Fruit fly (Drosophila melanogaster): ENCODE measurements around the gene hoe1.
A peak's percentile ranks its signal among the peaks of the same experiment; 100 is the strongest.

The hoe1 gene

dm6 chr2L:4945300-4945699 lies 13.1 kb upstream of the hoe1 start, which contains the start of the genes mRpL24 and betaggt-I (continued):
- TF ChIP-seq Stat92E (GFP tag; optimal IDR thresholded peaks at IDR 0.05) (peak in 1 of 3 experiments; percentile 85), CG17385 (GFP tag; optimal IDR thresholded peaks at IDR 0.05) (peak; percentile 99), kay (GFP tag; optimal IDR thresholded peaks at IDR 0.05) (peak; percentile 94), Asciz (GFP tag; optimal IDR thresholded peaks at IDR 0.05) (peak; percentile 90), gro (GFP tag; optimal IDR thresholded peaks at IDR 0.05) (no peak), Dfd (GFP tag; optimal IDR thresholded peaks at IDR 0.05) (no peak), Hr3 (GFP tag; optimal IDR thresholded peaks at IDR 0.05) (peak; percentile 96), Rfx (GFP tag; IDR thresholded peaks at IDR 0.05) (peak; percentile 98), schlank (tag; optimal IDR thresholded peaks at IDR 0.05) (peak; percentile 86), Tbp (GFP tag; optimal IDR thresholded peaks at IDR 0.05) (no peak), CG15479 (GFP tag; optimal IDR thresholded peaks at IDR 0.05) (no peak), lbe (GFP tag; optimal IDR thresholded peaks at IDR 0.05) (peak; percentile 95), Lhr (GFP tag; optimal IDR thresholded peaks at IDR 0.05) (peak; percentile 77), gfzf (GFP tag; optimal IDR thresholded peaks at IDR 0.05) (no peak), Usf (GFP tag; optimal IDR thresholded peaks at IDR 0.05) (peak; percentile 91), CG8388 (GFP tag; optimal IDR thresholded peaks at IDR 0.05) (peak; percentile 96), gce (GFP tag; IDR thresholded peaks at IDR 0.05) (peak; percentile 96), CG33557 (GFP tag; optimal IDR thresholded peaks at IDR 0.05) (peak; percentile 92), ci (GFP tag; IDR thresholded peaks at IDR 0.05) (peak; percentile 98), CG13123 (GFP tag; optimal IDR thresholded peaks at IDR 0.05) (peak; percentile 90), pan (optimal IDR thresholded peaks at IDR 0.05) (no peak), pan (GFP tag; optimal IDR thresholded peaks at IDR 0.05 in 1 of 2, IDR thresholded peaks at IDR 0.05 in 1 of 2) (peak in 1 of 2 experiments; percentile 99), Hr51 (GFP tag; optimal IDR thresholded peaks at IDR 0.05) (peak; percentile 85 to 97), CG8924 (tag; optimal IDR thresholded peaks at IDR 0.05) (peak; percentile 98), CG18599 (GFP tag; optimal IDR thresholded peaks at IDR 0.05) (peak; percentile 97), Opbp (GFP tag; IDR thresholded peaks at IDR 0.05; ENCODE audit: partially characterized antibody) (no peak), en (GFP tag; optimal IDR thresholded peaks at IDR 0.05) (peak; percentile 42), emc (GFP tag; optimal IDR thresholded peaks at IDR 0.05) (peak; percentile 45), CG1792 (GFP tag; optimal IDR thresholded peaks at IDR 0.05) (peak; percentile 62), sr (GFP tag; IDR thresholded peaks at IDR 0.05) (peak; percentile 75), Sry-β (GFP tag; optimal IDR thresholded peaks at IDR 0.05) (peak; percentile 43), CG8359 (GFP tag; optimal IDR thresholded peaks at IDR 0.05; ENCODE audit: borderline replicate concordance) (peak; percentile 77), CG11093 (GFP tag; IDR thresholded peaks at IDR 0.05) (peak; percentile 94), mld (GFP tag; IDR thresholded peaks at IDR 0.05; ENCODE audit: partially characterized antibody) (no peak), CG12104 (GFP tag; optimal IDR thresholded peaks at IDR 0.05) (peak; percentile 94), scrt (GFP tag; optimal IDR thresholded peaks at IDR 0.05) (peak; percentile 91), TFAM (GFP tag; optimal IDR thresholded peaks at IDR 0.05) (peak; percentile 53), Blimp-1 (GFP tag; optimal IDR thresholded peaks at IDR 0.05) (peak; percentile 94), lilli (GFP tag; optimal IDR thresholded peaks at IDR 0.05) (peak; percentile 96), cas (GFP tag; IDR thresholded peaks at IDR 0.05) (peak; percentile 89), CG12071 (GFP tag; optimal IDR thresholded peaks at IDR 0.05) (peak; percentile 78), E2f2 (GFP tag; IDR thresholded peaks at IDR 0.05) (peak; percentile 81), hkb (optimal IDR thresholded peaks at IDR 0.05) (no peak), hkb (GFP tag; IDR thresholded peaks at IDR 0.05) (peak; percentile 97), CG13775 (GFP tag; optimal IDR thresholded peaks at IDR 0.05) (peak; percentile 97), ATbp (GFP tag; optimal IDR thresholded peaks at IDR 0.05) (peak; percentile 89), slp2 (GFP tag; optimal IDR thresholded peaks at IDR 0.05) (peak; percentile 68), CG15011 (GFP tag; optimal IDR thresholded peaks at IDR 0.05) (peak; percentile 90), gt (GFP tag; IDR thresholded peaks at IDR 0.05) (peak; percentile 90), eyg (GFP tag; optimal IDR thresholded peaks at IDR 0.05) (no peak), CG14965 (GFP tag; optimal IDR thresholded peaks at IDR 0.05; ENCODE audit: borderline replicate concordance) (no peak)

All from whole organism, embryonic.